Worm (Caenorhabditis elegans) whole organism, L3 larva: Measurements from ENCODE around the gene fbxa-153.

Experiments
- ZK546.5 ChIP-seq: sonication (generic microtip); optimal IDR thresholded peaks from 2 replicates; lab custom pipeline; 2017; ENCODE audit warnings: missing biosample characterization, missing genetic modification characterization
- aly-2 ChIP-seq: fragments of 150-350 bp; optimal IDR thresholded peaks from 2 replicates; lab custom pipeline; 2014; ENCODE audit warnings: missing biosample characterization, missing genetic modification characterization
- ama-1 ChIP-seq: fragments of 150-350 bp; optimal IDR thresholded peaks from 2 replicates; lab custom pipeline; 2018
- ceh-16 ChIP-seq: sonication (generic microtip); optimal IDR thresholded peaks from 2 replicates; lab custom pipeline; 2017; ENCODE audit warnings: missing biosample characterization, missing genetic modification characterization
- ceh-28 ChIP-seq: fragments of 150-350 bp; optimal IDR thresholded peaks from 2 replicates; lab custom pipeline; 2014; ENCODE audit warnings: missing biosample characterization, missing genetic modification reagents, missing genetic modification characterization
- ceh-82 ChIP-seq: fragments of 150-350 bp; optimal IDR thresholded peaks from 2 replicates; lab custom pipeline; 2014; ENCODE audit warnings: missing biosample characterization, missing genetic modification characterization
- ceh-9 ChIP-seq: sonication (generic microtip); optimal IDR thresholded peaks from 2 replicates; lab custom pipeline; 2018; ENCODE audit warnings: missing biosample characterization, missing genetic modification characterization
- daf-12 ChIP-seq: fragments of 150-350 bp; optimal IDR thresholded peaks from 2 replicates; lab custom pipeline; 2014; ENCODE audit warnings: missing biosample characterization, missing genetic modification reagents, missing genetic modification characterization
- egl-27 ChIP-seq: sonication (generic microtip); optimal IDR thresholded peaks from 4 replicates; lab custom pipeline; 2017; ENCODE audit warnings: missing biosample characterization, missing genetic modification reagents, missing genetic modification characterization
- egl-5 ChIP-seq: fragments of 150-350 bp; optimal IDR thresholded peaks from 2 replicates; lab custom pipeline; 2017; ENCODE audit warnings: missing biosample characterization, missing genetic modification reagents, missing genetic modification characterization, inconsistent platforms
- elt-1 ChIP-seq: fragments of 150-350 bp; optimal IDR thresholded peaks from 2 replicates; lab custom pipeline; 2014; ENCODE audit warnings: missing biosample characterization, missing genetic modification characterization
- elt-2 ChIP-seq: sonication (generic microtip); optimal IDR thresholded peaks from 2 replicates; lab custom pipeline; 2016; ENCODE audit warnings: missing genetic modification reagents, mild to moderate bottlenecking, missing genetic modification characterization, missing compliant biosample characterization
- elt-3 ChIP-seq, 3 experiments: fragments of 150-350 bp in 1 of 3; sonication (generic microtip) in 2 of 3; optimal IDR thresholded peaks; 2 replicates in 2 of 3; 4 replicates in 1 of 3; lab custom pipeline; 2014 to 2017; ENCODE audit warnings: missing biosample characterization in 3 of 3, missing genetic modification characterization in 3 of 3
- fkh-10 ChIP-seq: sonication (generic microtip); optimal IDR thresholded peaks from 2 replicates; lab custom pipeline; 2017; ENCODE audit warnings: missing biosample characterization, missing genetic modification reagents, missing genetic modification characterization
- fkh-2 ChIP-seq: fragments of 150-350 bp; optimal IDR thresholded peaks from 2 replicates; lab custom pipeline; 2014; ENCODE audit warnings: missing biosample characterization, missing genetic modification reagents, missing genetic modification characterization
- hmg-11 ChIP-seq: sonication (generic microtip); optimal IDR thresholded peaks from 2 replicates; lab custom pipeline; 2016; ENCODE audit warnings: missing genetic modification characterization, missing compliant biosample characterization
- lin-15B ChIP-seq: fragments of 150-350 bp; optimal IDR thresholded peaks from 2 replicates; lab custom pipeline; 2014; ENCODE audit warnings: missing biosample characterization, missing genetic modification characterization
- lin-39 ChIP-seq: fragments of 150-350 bp; optimal IDR thresholded peaks from 2 replicates; lab custom pipeline; 2018; ENCODE audit warnings: missing biosample characterization, missing genetic modification reagents, missing genetic modification characterization
- lsy-12 ChIP-seq: sonication (generic microtip); optimal IDR thresholded peaks from 2 replicates; lab custom pipeline; 2016; ENCODE audit warnings: mild to moderate bottlenecking, missing genetic modification characterization, missing compliant biosample characterization
- mdl-1 ChIP-seq: fragments of 150-350 bp; optimal IDR thresholded peaks from 2 replicates; lab custom pipeline; 2014; ENCODE audit warnings: missing biosample characterization, missing genetic modification characterization
- nhr-12 ChIP-seq: fragments of 150-350 bp; optimal IDR thresholded peaks from 2 replicates; lab custom pipeline; 2014; ENCODE audit warnings: missing biosample characterization, missing genetic modification characterization
- nhr-23 ChIP-seq: fragments of 150-350 bp; optimal IDR thresholded peaks from 2 replicates; lab custom pipeline; 2014; ENCODE audit warnings: missing biosample characterization, missing genetic modification reagents, missing genetic modification characterization
- nhr-237 ChIP-seq: fragments of 150-350 bp; optimal IDR thresholded peaks from 2 replicates; lab custom pipeline; 2014; ENCODE audit warnings: missing biosample characterization, missing genetic modification characterization
- nhr-25 ChIP-seq: sonication (generic microtip); optimal IDR thresholded peaks from 2 replicates; lab custom pipeline; 2017; ENCODE audit warnings: missing biosample characterization, missing genetic modification characterization
- nhr-28 ChIP-seq: fragments of 150-350 bp; optimal IDR thresholded peaks from 2 replicates; lab custom pipeline; 2014; ENCODE audit warnings: missing biosample characterization, missing genetic modification characterization
- nhr-43 ChIP-seq: sonication (generic microtip); optimal IDR thresholded peaks from 2 replicates; lab custom pipeline; 2016; ENCODE audit warnings: mild to moderate bottlenecking, missing genetic modification characterization, missing compliant biosample characterization; ENCODE audit not compliant: poor library complexity, severe bottlenecking
- nhr-76 ChIP-seq: fragments of 150-350 bp; sonication (generic microtip); optimal IDR thresholded peaks from 5 replicates; lab custom pipeline; 2014; ENCODE audit warnings: missing biosample characterization, missing genetic modification characterization
- nhr-77 ChIP-seq: fragments of 150-350 bp; optimal IDR thresholded peaks from 2 replicates; lab custom pipeline; 2014; ENCODE audit warnings: missing biosample characterization, missing genetic modification characterization
- pha-4 ChIP-seq: fragments of 150-350 bp; optimal IDR thresholded peaks from 2 replicates; lab custom pipeline; 2014; ENCODE audit warnings: missing biosample characterization, missing genetic modification reagents, missing genetic modification characterization
- pqm-1 ChIP-seq: fragments of 150-350 bp; optimal IDR thresholded peaks from 2 replicates; lab custom pipeline; 2017; ENCODE audit warnings: missing biosample characterization, missing genetic modification characterization, inconsistent platforms
- sea-2 ChIP-seq: fragments of 150-350 bp; sonication (generic microtip); optimal IDR thresholded peaks from 4 replicates; lab custom pipeline; 2014; ENCODE audit warnings: missing biosample characterization, missing genetic modification reagents, missing genetic modification characterization
- skn-1 ChIP-seq: fragments of 150-350 bp; optimal IDR thresholded peaks from 2 replicates; lab custom pipeline; 2014; ENCODE audit warnings: missing biosample characterization, missing genetic modification characterization
- snpc-4 ChIP-seq: fragments of 150-350 bp; optimal IDR thresholded peaks from 2 replicates; lab custom pipeline; 2014; ENCODE audit warnings: missing biosample characterization, missing genetic modification characterization
- tbx-2 ChIP-seq: sonication (generic microtip); optimal IDR thresholded peaks from 2 replicates; lab custom pipeline; 2016; ENCODE audit warnings: mild to moderate bottlenecking, missing genetic modification characterization, missing compliant biosample characterization
- unc-39 ChIP-seq: sonication (generic microtip); optimal IDR thresholded peaks from 4 replicates; lab custom pipeline; 2017; ENCODE audit warnings: missing biosample characterization, missing genetic modification characterization
- zag-1 ChIP-seq: fragments of 150-350 bp; optimal IDR thresholded peaks from 2 replicates; lab custom pipeline; 2014; ENCODE audit warnings: missing biosample characterization, missing genetic modification characterization
- ztf-4 ChIP-seq: fragments of 150-350 bp; optimal IDR thresholded peaks from 2 replicates; lab custom pipeline; 2014; ENCODE audit warnings: missing biosample characterization, missing genetic modification characterization

Gene fbxa-153

ce11 chrV:15610350-15610940, at the start of gene fbxa-153, which contains the start of gene str-12:
TSS of gene fbxa-153 (minus strand) at chrV:15610384.
TSS of gene str-12 (plus strand) at chrV:15610890.
- no peak for TF ChIP-seq egl-27 (tag; lab: Kevin White, UChicago)
- TF ChIP-seq tbx-2 (tag; lab: Kevin White, UChicago) = no peak
- no peak for TF ChIP-seq fkh-2
- TF ChIP-seq sea-2 = no peak
- no peak for TF ChIP-seq ceh-28
- no peak for TF ChIP-seq nhr-23 (tag; lab: Kevin White, UChicago)
- TF ChIP-seq lin-39 (tag; lab: Kevin White, UChicago) = peak; percentile 46
- TF ChIP-seq daf-12 (tag; lab: Kevin White, UChicago) = no peak
- no peak for TF ChIP-seq ZK546.5 (tag; lab: Kevin White, UChicago)
- TF ChIP-seq pha-4 (tag; lab: Kevin White, UChicago) = no peak
- peak; percentile 23 for TF ChIP-seq snpc-4 (tag; lab: Kevin White, UChicago)
- TF ChIP-seq elt-1 (tag; lab: Kevin White, UChicago) = no peak
- no peak for TF ChIP-seq nhr-12
- no peak for TF ChIP-seq lsy-12
- no peak for TF ChIP-seq fkh-10 (GFP tag; lab: Kevin White, UChicago)
- no peak for TF ChIP-seq unc-39 (tag; lab: Kevin White, UChicago)
- TF ChIP-seq hmg-11 (tag; lab: Kevin White, UChicago) = no peak
- TF ChIP-seq lin-15B (tag; lab: Kevin White, UChicago) = peak; percentile 20
- no peak for TF ChIP-seq ceh-82 (tag; lab: Kevin White, UChicago)
- TF ChIP-seq mdl-1 (tag; lab: Kevin White, UChicago) = no peak
- no peak for TF ChIP-seq nhr-237 (tag; lab: Kevin White, UChicago)
- no peak for TF ChIP-seq nhr-77
- TF ChIP-seq ama-1 (lab: Kevin White, UChicago) = no peak
- TF ChIP-seq elt-3 (tag; optimal IDR thresholded peaks at IDR 0.05; lab: Kevin White, UChicago) = no peak
- TF ChIP-seq elt-2 (tag; lab: Kevin White, UChicago) = no peak
- no peak for TF ChIP-seq nhr-43 (tag; lab: Kevin White, UChicago)

DNA sequence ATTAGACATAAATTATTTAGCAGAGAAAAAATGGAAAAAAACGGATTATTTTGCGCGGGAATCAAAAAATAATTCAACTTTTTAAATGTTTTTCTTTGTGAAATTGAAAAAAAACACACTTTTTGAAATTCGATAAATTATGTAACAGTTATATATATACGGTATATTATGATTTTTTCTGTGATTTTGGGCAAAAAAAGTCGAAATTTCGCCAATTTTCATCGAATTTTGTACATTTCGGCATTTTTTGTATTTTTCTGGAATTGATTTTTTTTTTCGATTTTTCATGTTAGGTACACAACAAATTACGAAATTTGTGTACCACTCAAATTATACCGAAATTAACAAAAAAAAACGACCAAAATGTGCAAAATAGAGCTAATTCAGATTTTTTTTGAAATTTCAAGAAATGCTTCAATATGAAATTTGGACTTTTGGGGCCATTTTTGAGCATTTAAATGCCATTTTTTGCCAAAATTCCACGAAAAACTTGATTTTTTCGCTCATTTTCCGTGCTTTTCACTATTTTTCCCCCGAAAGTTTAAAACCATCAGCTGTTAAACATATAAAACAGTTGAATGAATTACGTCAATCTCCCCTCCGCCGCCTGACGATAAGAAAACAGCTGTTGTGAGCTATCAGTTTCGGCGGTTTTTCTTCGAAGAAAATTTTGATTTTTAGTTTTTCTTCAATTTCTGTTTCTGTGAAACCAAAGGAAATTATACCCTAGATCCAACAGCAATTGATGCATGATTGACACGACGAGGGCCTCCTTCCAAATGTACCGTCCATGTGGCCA, 48.3 kb upstream of the fbxa-153 start:
- TF ChIP-seq ZK546.5 (tag; lab: Kevin White, UChicago) (no peak), elt-2 (tag; lab: Kevin White, UChicago) (peak; percentile 16), egl-5 (tag; lab: Kevin White, UChicago) (peak; percentile 1)

DNA sequence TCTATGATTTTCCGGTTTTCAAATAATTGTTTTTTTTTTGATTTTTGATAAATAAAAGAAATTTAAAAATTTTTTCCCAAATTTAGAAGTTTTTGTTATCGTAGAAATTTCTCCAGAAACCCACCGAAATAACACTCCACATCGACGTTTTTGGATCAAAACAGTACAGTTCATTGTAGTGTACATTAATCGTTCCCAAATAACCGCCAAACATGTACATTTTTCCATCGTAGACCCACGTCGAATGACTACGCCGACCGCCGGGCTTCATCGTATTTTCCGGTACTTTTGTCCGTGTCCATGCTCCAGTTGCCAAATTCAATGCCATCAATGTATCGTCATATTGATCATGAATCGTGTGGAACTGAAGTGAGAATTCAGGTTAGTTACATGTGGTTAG, 43.9 kb upstream of the fbxa-153 start, which contains the start of gene F53E4.2:
Gene F53E4.2, plus strand, starts transcription at position 301 of the 400 bp plus-strand sequence.
- no peak for TF ChIP-seq fkh-2
- TF ChIP-seq lin-39 (tag; lab: Kevin White, UChicago) = no peak
- no peak for TF ChIP-seq nhr-25 (tag; lab: Kevin White, UChicago)
- TF ChIP-seq nhr-237 (tag; lab: Kevin White, UChicago) = no peak
- no peak for TF ChIP-seq pha-4 (tag; lab: Kevin White, UChicago)
- no peak for TF ChIP-seq egl-5 (tag; lab: Kevin White, UChicago)
- no peak for TF ChIP-seq pqm-1 (tag; lab: Kevin White, UChicago)
- TF ChIP-seq hmg-11 (tag; lab: Kevin White, UChicago) = no peak
- TF ChIP-seq ceh-16 (tag; lab: Kevin White, UChicago) = no peak

ce11 chrV:15652147-15652546, 42.0 kb upstream of the fbxa-153 start:
- TF ChIP-seq skn-1 (no peak), ztf-4 (tag; lab: Kevin White, UChicago) (no peak), nhr-76 (tag; lab: Kevin White, UChicago) (no peak)

ce11 chrV:15650167-15650566, 40.0 kb upstream of the fbxa-153 start, which contains the start of gene sru-42:
TSS of gene sru-42 (plus strand) at chrV:15650467.
- TF ChIP-seq fkh-2 (no peak), skn-1 (no peak), ceh-9 (tag; lab: Kevin White, UChicago) (no peak), nhr-77 (no peak), ceh-16 (tag; lab: Kevin White, UChicago) (no peak), nhr-28 (tag; lab: Kevin White, UChicago) (no peak), aly-2 (tag; lab: Kevin White, UChicago) (no peak), nhr-23 (tag; lab: Kevin White, UChicago) (no peak), snpc-4 (tag; lab: Kevin White, UChicago) (no peak), zag-1 (no peak)
